Fruit fly (Drosophila melanogaster) S2 (cell line): Measurements from ENCODE around the gene Abl.
"Not testable (repeated sequence)": the region's sequence is repeated elsewhere in the genome, so short reads cannot be mapped to it uniquely, and the experiment has no call there.

Source experiments
- CG8478 ChIP-seq: fragments of >200 bp; optimal IDR thresholded peaks from 2 replicates; lab custom pipeline; 2018
- CTCF ChIP-seq, 2 experiments: fragments of >200 bp; optimal IDR thresholded peaks; 2 replicates each; lab custom pipeline; 2018

The Abl gene

DNA sequence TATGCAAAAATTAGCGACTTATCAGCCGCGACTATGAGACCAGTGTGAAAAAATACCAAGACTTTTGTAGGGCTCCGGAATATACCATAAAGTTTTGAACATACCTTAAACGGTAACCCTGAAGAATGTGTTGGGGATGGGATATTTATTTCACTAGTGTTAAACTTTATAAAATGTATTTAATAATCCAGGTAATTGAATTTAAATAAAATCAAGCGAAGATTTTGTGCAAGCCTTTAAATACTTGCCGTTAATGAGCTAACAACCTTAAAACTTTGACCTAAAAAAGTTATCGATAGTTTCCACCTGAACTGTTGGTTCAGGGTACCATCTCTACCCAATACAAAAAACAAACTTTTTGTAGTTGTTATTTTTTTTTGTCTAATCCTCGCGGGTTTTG lies 35.5 kb downstream of the Abl start, which contains the start of gene CG4101:
Gene CG4101, plus strand, starts transcription at position 335 of the 400 bp plus-strand sequence.
- TF ChIP-seq CTCF (optimal IDR thresholded peaks at IDR 0.05; lab: Kevin White, UChicago) (no peak), CG8478 (no peak)

DNA sequence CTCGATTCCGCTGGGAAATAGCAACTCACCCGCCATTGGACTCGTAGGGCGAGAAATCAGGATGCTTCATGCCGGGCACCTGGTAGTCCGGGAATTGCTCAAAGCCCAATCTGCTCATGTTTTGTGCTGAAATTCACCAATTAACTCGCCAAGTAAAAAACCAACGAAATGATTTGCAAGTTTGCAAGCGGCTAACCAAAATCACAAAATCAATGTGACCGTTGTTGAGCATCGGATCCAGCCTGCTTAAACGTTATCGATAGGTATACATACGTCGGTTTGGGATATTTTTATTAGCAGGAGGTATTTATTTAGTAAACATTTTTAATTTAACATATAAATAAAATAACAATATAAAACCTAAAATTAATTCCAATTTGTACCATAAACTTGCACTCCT lies 37.5 kb downstream of the Abl start, which contains the start of gene Prosbeta6:
Gene Prosbeta6, minus strand, starts transcription at position 218 of the 400 bp plus-strand sequence.
- TF ChIP-seq CTCF (optimal IDR thresholded peaks at IDR 0.05; lab: Kevin White, UChicago) (peak in 1 of 2 experiments; percentile 5), CG8478 (no peak)

DNA sequence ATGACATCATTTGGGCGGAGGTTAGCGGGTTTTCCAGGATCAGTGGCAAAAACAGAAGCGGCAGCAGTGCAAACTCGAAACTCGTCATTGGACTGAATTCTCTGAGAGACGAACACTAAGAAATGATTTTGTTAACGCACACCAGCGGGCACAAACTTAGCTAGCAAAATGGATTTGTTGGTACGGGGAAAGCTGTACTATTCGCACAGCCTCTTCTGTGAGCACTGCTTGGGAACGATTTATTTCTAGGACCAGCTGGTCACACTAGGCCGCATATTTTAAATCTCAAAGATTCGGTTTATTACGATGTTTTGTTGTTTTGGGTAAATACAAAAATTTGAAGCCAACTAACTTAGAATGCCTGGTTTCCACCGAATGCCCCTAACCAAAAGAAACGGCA lies 38.6 kb downstream of the Abl start, which contains the start of gene CG4098:
Gene CG4098, minus strand, starts transcription at position 228 of the 400 bp plus-strand sequence.
- no peak for TF ChIP-seq CG8478
- no peak for TF ChIP-seq CTCF (optimal IDR thresholded peaks at IDR 0.05; lab: Kevin White, UChicago)

DNA sequence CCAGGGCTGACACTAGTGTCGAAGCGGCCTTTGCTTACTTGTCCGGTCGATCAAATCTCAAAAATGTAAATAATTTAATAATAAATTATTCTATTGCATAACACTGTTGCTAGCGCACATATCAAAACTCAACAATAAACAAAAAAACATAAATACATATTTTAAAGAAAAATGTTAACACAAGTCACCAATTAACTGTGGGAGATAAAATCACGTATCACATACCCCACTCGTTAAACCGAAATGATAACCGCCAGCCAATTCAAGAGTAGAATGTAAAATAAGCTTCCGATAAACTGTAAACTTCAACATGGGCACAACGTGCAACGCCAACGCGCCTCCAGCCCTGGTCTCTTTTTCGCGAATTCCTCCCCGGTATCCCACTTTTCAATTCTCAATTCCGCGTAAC lies 44.9 kb downstream of the Abl start, which contains the start of gene Arts:
Gene Arts, plus strand, starts transcription at position 116 of the 409 bp plus-strand sequence.
- no peak for TF ChIP-seq CTCF (optimal IDR thresholded peaks at IDR 0.05; lab: Kevin White, UChicago)
- no peak for TF ChIP-seq CG8478

DNA sequence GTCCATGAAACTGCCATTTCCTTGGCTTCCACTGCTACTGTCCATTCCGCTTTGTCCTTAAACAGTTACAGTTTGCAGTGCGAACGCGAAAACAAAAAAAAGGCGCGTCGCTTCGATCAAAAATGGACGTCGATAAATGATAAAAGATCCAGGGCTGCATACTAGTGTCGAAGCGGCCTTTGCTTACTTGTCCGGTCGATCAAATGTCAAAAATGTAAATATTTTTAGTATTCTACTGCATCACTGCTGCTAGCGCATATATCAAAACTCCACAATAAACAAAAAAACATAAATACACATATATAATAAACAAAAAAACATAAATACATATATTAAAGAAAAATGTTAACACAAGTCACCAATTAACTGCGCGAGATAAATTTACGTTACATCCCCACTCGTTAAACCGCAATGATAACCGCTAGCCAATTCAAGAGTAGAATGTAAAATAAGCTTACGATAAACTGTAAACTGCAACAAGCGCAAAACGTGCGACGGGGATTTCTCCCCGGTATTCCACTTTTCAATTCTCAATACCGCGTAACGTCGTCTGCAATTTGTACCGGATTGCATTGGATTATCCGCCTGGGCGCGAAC lies 52.7 kb downstream of the Abl start, which contains the start of the genes spd-2 and Apl:
Gene spd-2, minus strand, starts transcription at position 93 of the 597 bp plus-strand sequence.
Gene Apl, plus strand, starts transcription at position 260 of the 597 bp plus-strand sequence.
- TF ChIP-seq CG8478 (no peak), CTCF (optimal IDR thresholded peaks at IDR 0.05; lab: Kevin White, UChicago) (no peak)

DNA sequence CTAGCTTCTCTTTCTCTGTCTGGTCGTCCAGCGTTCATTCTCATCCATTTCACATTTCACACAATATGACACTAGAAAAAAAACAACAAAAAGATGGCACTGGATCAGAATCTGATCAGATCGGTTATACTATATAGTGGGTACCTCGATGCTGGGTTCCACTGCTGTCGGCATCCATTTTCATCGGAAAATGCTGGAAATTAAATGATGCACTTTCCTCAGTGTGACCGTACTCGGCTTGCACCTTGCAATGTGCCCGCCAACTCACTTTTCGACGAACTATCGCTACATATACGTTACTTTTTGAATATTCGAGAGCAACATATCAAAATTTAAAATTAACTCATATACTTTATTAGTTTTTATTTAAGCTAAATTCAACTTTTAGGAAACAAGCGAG lies 56.8 kb downstream of the Abl start, which contains the start of gene tra:
Gene tra, minus strand, starts transcription at position 191 of the 400 bp plus-strand sequence.
- no peak for TF ChIP-seq CTCF (optimal IDR thresholded peaks at IDR 0.05; lab: Kevin White, UChicago)
- no peak for TF ChIP-seq CG8478

DNA sequence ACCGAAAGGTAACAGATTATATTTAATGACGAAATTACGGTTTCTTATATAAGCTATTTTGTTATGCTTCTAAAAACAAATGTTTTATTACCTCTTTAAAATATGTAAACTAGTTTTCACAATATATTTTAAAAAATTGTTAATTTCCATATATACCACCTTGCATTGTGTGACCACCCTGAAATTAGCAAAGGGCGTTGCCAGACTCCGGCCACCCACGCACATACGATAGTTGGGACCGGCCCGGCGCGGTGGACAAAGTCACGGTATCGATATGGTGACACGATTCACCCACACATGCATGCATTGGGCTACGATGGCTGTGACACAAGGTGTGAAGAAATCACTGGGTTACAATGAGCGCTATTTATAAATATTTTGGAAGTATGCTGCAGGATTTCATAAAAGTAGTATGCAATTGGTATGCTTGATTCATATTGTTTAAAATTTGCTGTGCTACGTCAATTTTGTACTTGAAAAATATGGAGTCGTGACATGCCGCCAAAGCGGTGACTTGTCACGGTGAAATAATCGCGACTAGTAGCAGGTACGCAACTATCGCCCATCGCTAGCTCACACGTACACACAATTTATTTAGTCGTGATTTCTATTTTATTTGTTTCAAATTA lies 59.6 kb downstream of the Abl start:
- TF ChIP-seq CG8478 (no peak), CTCF (optimal IDR thresholded peaks at IDR 0.05; lab: Kevin White, UChicago) (peak in 1 of 2 experiments; percentile 31)

DNA sequence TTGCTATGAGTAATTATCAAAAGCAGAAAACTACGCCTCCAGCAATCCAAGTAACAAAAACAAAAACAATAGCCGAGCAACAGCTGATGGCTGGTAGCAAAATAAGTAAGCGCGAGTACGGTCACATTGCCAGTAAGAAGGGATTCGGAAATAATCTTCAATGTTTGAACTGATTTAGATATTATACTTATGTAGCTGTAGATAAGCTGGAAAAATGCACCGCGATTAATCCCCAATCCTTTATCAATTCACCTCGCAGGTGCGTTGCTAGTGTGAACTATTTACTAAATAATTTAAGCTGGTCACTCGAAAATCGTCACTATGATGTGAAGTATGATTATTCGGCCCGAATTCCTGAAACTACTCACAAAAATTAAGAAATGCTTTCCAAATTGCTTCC lies 60.7 kb downstream of the Abl start, which contains the start of the genes Syx8 and CG32163:
Gene Syx8, minus strand, starts transcription at position 69 of the 400 bp plus-strand sequence.
Gene CG32163, plus strand, starts transcription at position 169 of the 400 bp plus-strand sequence.
- TF ChIP-seq CTCF (optimal IDR thresholded peaks at IDR 0.05; lab: Kevin White, UChicago) (no peak), CG8478 (no peak)

DNA sequence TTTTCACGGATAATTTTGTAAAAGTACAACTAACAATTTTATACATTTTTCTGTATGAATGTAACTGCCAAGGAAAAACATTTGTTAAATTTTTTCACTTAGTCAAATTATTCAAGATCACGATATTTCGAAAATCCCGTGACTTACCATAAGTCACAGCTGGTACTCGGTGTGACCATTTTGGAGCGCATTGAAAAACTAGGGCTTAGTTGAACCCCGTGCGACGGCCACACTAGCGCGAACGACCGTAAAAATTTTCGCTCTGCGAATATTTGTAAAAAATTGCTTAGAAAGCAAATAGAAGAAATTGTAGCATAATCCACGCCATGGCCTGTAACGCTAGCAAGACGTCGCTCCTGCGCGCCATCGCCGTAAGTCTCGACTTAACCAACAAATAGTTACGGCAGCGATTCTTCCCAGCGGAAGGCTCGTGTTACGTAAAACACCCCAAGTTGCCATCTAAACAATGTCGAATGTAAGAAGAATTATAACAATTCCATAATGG lies 63.6 kb downstream of the Abl start, which contains the start of gene UQCR-C2:
Gene UQCR-C2, plus strand, starts transcription at position 51 of the 505 bp plus-strand sequence.
- TF ChIP-seq CG8478 (no peak), CTCF (optimal IDR thresholded peaks at IDR 0.05; lab: Kevin White, UChicago) (peak in 1 of 2 experiments; percentile 44)

DNA sequence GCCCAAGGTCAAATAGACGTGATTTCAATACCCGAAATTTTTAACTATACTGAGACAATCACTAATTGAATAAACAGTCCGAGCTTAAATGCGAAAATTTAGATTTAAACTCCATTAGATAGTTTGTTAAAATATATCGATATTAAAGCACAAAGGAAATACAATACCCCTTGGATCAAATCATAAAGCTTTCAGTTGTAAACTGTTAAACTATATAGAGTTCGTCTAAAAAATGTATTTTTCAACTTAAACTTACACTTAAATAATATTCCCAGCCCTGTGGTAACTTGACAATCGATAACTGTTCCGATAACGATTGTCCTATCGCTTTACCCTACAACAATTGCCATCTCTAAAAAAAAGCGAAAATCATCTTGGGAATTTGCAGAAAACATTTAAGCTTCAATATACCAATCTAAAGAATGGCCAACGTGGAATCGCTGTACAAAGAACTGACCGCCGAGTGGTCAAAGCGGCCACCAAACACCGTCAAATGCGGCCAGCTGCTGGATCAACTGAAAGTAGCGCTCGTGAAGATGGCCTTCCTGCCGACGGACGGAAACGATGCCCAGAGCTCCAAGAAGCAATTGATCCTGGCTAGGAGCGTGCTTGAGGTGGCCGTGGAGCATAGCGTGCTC lies 64.9 kb downstream of the Abl start, which contains the start of gene Rpn12:
Gene Rpn12, plus strand, starts transcription at position 351 of the 638 bp plus-strand sequence.
- no peak for TF ChIP-seq CTCF (optimal IDR thresholded peaks at IDR 0.05; lab: Kevin White, UChicago)
- TF ChIP-seq CG8478, result no peak

DNA sequence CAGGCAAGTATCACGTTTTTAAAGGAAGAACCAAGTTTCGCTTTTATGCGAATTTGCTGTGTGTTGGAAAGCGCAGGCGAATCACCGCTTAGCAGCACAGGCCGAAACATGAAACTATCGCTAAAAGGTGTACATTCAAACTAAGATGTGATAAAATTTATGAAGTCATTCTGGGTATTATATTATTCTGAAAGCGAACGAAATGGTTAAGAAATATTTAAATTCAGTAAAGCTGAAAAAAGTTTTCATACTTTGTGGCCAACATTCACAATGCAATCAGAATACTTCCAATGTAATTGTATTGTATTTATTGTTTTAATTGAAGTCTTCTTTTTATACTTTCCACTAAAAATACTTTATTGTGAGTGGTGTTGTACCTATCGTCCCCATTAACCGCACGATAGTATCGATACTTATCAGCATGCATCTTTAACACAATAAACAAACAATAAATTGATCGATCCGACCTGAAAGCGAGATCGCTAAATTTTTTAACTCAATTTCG lies 66.4 kb downstream of the Abl start, which contains the start of gene Smn:
Gene Smn, minus strand, starts transcription at position 347 of the 505 bp plus-strand sequence.
- TF ChIP-seq CTCF (optimal IDR thresholded peaks at IDR 0.05; lab: Kevin White, UChicago), result no peak
- TF ChIP-seq CG8478, result no peak

DNA sequence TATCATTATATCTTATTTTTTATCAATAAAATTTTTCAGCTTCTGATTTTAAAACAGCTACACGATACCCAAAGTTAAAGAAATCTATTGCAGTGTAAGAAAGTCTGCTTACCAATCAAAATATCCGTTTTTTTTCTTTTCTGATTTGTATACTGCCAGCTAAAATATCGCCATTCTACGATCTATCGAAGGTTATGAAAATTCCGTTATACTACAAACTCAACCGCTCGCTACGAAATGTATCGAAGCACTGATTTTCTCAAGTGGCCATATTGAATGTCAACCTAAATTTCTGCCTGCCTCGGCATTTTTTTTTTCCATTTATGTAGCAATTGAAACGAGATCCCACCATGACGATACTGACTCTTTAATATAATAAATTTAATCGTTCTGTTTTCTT lies 67.6 kb downstream of the Abl start, which contains the start of gene nxf2:
Gene nxf2, minus strand, starts transcription at position 258 of the 400 bp plus-strand sequence.
- no peak for TF ChIP-seq CG8478
- TF ChIP-seq CTCF (optimal IDR thresholded peaks at IDR 0.05; lab: Kevin White, UChicago), result no peak

DNA sequence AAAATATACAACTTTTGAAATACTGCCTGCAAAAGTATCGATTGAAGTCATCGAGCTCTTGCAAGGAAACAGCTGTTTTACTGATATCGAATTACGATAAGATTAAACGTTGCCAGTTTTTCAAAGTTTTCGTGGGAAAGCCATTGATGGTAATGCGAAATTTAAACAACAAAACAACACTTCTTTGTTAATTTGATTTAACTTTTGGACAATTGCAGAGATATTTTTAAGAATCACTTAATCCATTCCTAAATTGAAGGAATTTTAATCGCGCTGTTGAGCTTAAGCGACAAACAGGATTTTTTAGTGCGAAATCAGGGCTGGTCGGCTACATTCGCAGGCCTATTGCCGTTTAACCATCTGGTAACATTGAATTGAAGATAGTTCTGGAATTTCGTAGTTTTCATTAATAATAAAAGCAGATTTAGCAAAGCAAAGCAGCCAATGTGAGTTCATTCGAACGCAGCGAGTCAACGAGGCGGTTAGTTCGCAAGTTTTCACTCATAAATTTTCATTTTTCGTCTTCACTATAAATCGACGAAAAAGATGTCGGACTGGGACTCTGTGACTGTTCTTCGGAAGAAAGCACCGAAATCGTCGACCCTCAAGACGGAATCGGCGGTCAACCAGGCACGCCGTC lies 73.3 kb downstream of the Abl start, which contains the start of gene mbf1:
Gene mbf1, plus strand, starts transcription at position 130 of the 640 bp plus-strand sequence.
- TF ChIP-seq CTCF (optimal IDR thresholded peaks at IDR 0.05; lab: Kevin White, UChicago) (peak in 1 of 2 experiments; percentile 7), CG8478 (no peak)

DNA sequence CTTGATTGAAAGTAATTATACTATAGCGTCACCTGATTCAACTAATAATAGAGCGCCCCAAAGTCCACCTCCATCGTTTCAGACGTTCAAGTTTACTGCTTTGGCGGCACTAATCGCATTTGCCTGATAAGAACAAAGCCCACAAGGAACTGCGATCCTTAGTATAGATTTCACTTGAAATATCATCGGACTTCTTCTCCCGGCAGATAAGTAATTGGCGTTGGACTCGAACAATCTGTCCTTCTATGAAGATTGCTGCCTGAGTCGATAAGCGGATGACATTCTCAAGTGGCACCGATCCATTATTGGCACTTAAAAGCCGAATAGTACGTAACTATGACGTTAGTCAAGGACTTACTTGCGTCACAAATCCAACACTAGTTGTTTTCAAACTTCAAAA lies 74.4 kb downstream of the Abl start, which contains the start of gene Mipp1:
Gene Mipp1, minus strand, starts transcription at position 101 of the 400 bp plus-strand sequence.
- TF ChIP-seq CTCF (optimal IDR thresholded peaks at IDR 0.05; lab: Kevin White, UChicago); CG8478: not testable (repeated sequence)
